Worm (Caenorhabditis elegans) whole organism, L3 larva: ENCODE measurements around the gene W03C9.5.
A peak's percentile ranks its signal among the peaks of the same experiment; 100 is the strongest.

ENCODE experiments used
- R02D3.7 ChIP-seq: fragments of 150-350 bp; optimal IDR thresholded peaks from 2 replicates; lab custom pipeline; 2014; ENCODE audit warnings: missing biosample characterization, missing genetic modification characterization
- aly-2 ChIP-seq: fragments of 150-350 bp; optimal IDR thresholded peaks from 2 replicates; lab custom pipeline; 2014; ENCODE audit warnings: missing biosample characterization, missing genetic modification characterization
- ama-1 ChIP-seq: fragments of 150-350 bp; optimal IDR thresholded peaks from 2 replicates; lab custom pipeline; 2018
- ceh-16 ChIP-seq: sonication (generic microtip); optimal IDR thresholded peaks from 2 replicates; lab custom pipeline; 2017; ENCODE audit warnings: missing biosample characterization, missing genetic modification characterization
- ceh-28 ChIP-seq: fragments of 150-350 bp; optimal IDR thresholded peaks from 2 replicates; lab custom pipeline; 2014; ENCODE audit warnings: missing biosample characterization, missing genetic modification reagents, missing genetic modification characterization
- ceh-82 ChIP-seq: fragments of 150-350 bp; optimal IDR thresholded peaks from 2 replicates; lab custom pipeline; 2014; ENCODE audit warnings: missing biosample characterization, missing genetic modification characterization
- ceh-9 ChIP-seq: sonication (generic microtip); optimal IDR thresholded peaks from 2 replicates; lab custom pipeline; 2018; ENCODE audit warnings: missing biosample characterization, missing genetic modification characterization
- daf-12 ChIP-seq: fragments of 150-350 bp; optimal IDR thresholded peaks from 2 replicates; lab custom pipeline; 2014; ENCODE audit warnings: missing biosample characterization, missing genetic modification reagents, missing genetic modification characterization
- egl-27 ChIP-seq: sonication (generic microtip); optimal IDR thresholded peaks from 4 replicates; lab custom pipeline; 2017; ENCODE audit warnings: missing biosample characterization, missing genetic modification reagents, missing genetic modification characterization
- elt-1 ChIP-seq: fragments of 150-350 bp; optimal IDR thresholded peaks from 2 replicates; lab custom pipeline; 2014; ENCODE audit warnings: missing biosample characterization, missing genetic modification characterization
- elt-3 ChIP-seq, 3 experiments: fragments of 150-350 bp in 1 of 3; sonication (generic microtip) in 2 of 3; optimal IDR thresholded peaks; 2 replicates in 2 of 3; 4 replicates in 1 of 3; lab custom pipeline; 2014 to 2017; ENCODE audit warnings: missing biosample characterization in 3 of 3, missing genetic modification characterization in 3 of 3
- eor-1 ChIP-seq, 2 experiments: fragments of 150-350 bp; optimal IDR thresholded peaks; 2 replicates each; lab custom pipeline; 2014 to 2018; ENCODE audit warnings: missing biosample characterization in 2 of 2, missing genetic modification characterization in 2 of 2
- fkh-10 ChIP-seq: sonication (generic microtip); optimal IDR thresholded peaks from 2 replicates; lab custom pipeline; 2017; ENCODE audit warnings: missing biosample characterization, missing genetic modification reagents, missing genetic modification characterization
- hmg-11 ChIP-seq: sonication (generic microtip); optimal IDR thresholded peaks from 2 replicates; lab custom pipeline; 2016; ENCODE audit warnings: missing genetic modification characterization, missing compliant biosample characterization
- jun-1 ChIP-seq: fragments of 150-350 bp; optimal IDR thresholded peaks from 2 replicates; lab custom pipeline; 2014; ENCODE audit warnings: missing biosample characterization, missing genetic modification reagents, missing genetic modification characterization
- lin-15B ChIP-seq: fragments of 150-350 bp; optimal IDR thresholded peaks from 2 replicates; lab custom pipeline; 2014; ENCODE audit warnings: missing biosample characterization, missing genetic modification characterization
- lin-39 ChIP-seq: fragments of 150-350 bp; optimal IDR thresholded peaks from 2 replicates; lab custom pipeline; 2018; ENCODE audit warnings: missing biosample characterization, missing genetic modification reagents, missing genetic modification characterization
- lsy-12 ChIP-seq: sonication (generic microtip); optimal IDR thresholded peaks from 2 replicates; lab custom pipeline; 2016; ENCODE audit warnings: mild to moderate bottlenecking, missing genetic modification characterization, missing compliant biosample characterization
- mml-1 ChIP-seq: fragments of 150-350 bp; sonication (generic microtip); optimal IDR thresholded peaks from 3 replicates; lab custom pipeline; 2014; ENCODE audit warnings: missing biosample characterization, missing genetic modification characterization
- nfya-1 ChIP-seq: sonication (generic microtip); optimal IDR thresholded peaks from 2 replicates; lab custom pipeline; 2017; ENCODE audit warnings: missing genetic modification characterization, mild to moderate bottlenecking, missing compliant biosample characterization, antibody characterized with exemption, moderate library complexity; ENCODE audit not compliant: insufficient read depth
- nhr-11 ChIP-seq: fragments of 150-350 bp; optimal IDR thresholded peaks from 2 replicates; lab custom pipeline; 2014; ENCODE audit warnings: missing biosample characterization, missing genetic modification characterization
- nhr-12 ChIP-seq: fragments of 150-350 bp; optimal IDR thresholded peaks from 2 replicates; lab custom pipeline; 2014; ENCODE audit warnings: missing biosample characterization, missing genetic modification characterization
- nhr-23 ChIP-seq: fragments of 150-350 bp; optimal IDR thresholded peaks from 2 replicates; lab custom pipeline; 2014; ENCODE audit warnings: missing biosample characterization, missing genetic modification reagents, missing genetic modification characterization
- nhr-237 ChIP-seq: fragments of 150-350 bp; optimal IDR thresholded peaks from 2 replicates; lab custom pipeline; 2014; ENCODE audit warnings: missing biosample characterization, missing genetic modification characterization
- nhr-25 ChIP-seq: sonication (generic microtip); optimal IDR thresholded peaks from 2 replicates; lab custom pipeline; 2017; ENCODE audit warnings: missing biosample characterization, missing genetic modification characterization
- nhr-43 ChIP-seq: sonication (generic microtip); optimal IDR thresholded peaks from 2 replicates; lab custom pipeline; 2016; ENCODE audit warnings: mild to moderate bottlenecking, missing genetic modification characterization, missing compliant biosample characterization; ENCODE audit not compliant: poor library complexity, severe bottlenecking
- nhr-67 ChIP-seq: fragments of 150-350 bp; optimal IDR thresholded peaks from 2 replicates; lab custom pipeline; 2014; ENCODE audit warnings: missing biosample characterization, missing genetic modification characterization
- nhr-76 ChIP-seq: fragments of 150-350 bp; sonication (generic microtip); optimal IDR thresholded peaks from 5 replicates; lab custom pipeline; 2014; ENCODE audit warnings: missing biosample characterization, missing genetic modification characterization
- nhr-77 ChIP-seq: fragments of 150-350 bp; optimal IDR thresholded peaks from 2 replicates; lab custom pipeline; 2014; ENCODE audit warnings: missing biosample characterization, missing genetic modification characterization
- pha-4 ChIP-seq: fragments of 150-350 bp; optimal IDR thresholded peaks from 2 replicates; lab custom pipeline; 2014; ENCODE audit warnings: missing biosample characterization, missing genetic modification reagents, missing genetic modification characterization
- skn-1 ChIP-seq: fragments of 150-350 bp; optimal IDR thresholded peaks from 2 replicates; lab custom pipeline; 2014; ENCODE audit warnings: missing biosample characterization, missing genetic modification characterization
- snpc-4 ChIP-seq: fragments of 150-350 bp; optimal IDR thresholded peaks from 2 replicates; lab custom pipeline; 2014; ENCODE audit warnings: missing biosample characterization, missing genetic modification characterization
- tbx-2 ChIP-seq: sonication (generic microtip); optimal IDR thresholded peaks from 2 replicates; lab custom pipeline; 2016; ENCODE audit warnings: mild to moderate bottlenecking, missing genetic modification characterization, missing compliant biosample characterization
- zag-1 ChIP-seq: fragments of 150-350 bp; optimal IDR thresholded peaks from 2 replicates; lab custom pipeline; 2014; ENCODE audit warnings: missing biosample characterization, missing genetic modification characterization
- ztf-11 ChIP-seq: fragments of 150-350 bp; optimal IDR thresholded peaks from 2 replicates; lab custom pipeline; 2014; ENCODE audit warnings: missing biosample characterization, missing genetic modification characterization
- ztf-4 ChIP-seq: fragments of 150-350 bp; optimal IDR thresholded peaks from 2 replicates; lab custom pipeline; 2014; ENCODE audit warnings: missing biosample characterization, missing genetic modification characterization

The W03C9.5 gene

DNA sequence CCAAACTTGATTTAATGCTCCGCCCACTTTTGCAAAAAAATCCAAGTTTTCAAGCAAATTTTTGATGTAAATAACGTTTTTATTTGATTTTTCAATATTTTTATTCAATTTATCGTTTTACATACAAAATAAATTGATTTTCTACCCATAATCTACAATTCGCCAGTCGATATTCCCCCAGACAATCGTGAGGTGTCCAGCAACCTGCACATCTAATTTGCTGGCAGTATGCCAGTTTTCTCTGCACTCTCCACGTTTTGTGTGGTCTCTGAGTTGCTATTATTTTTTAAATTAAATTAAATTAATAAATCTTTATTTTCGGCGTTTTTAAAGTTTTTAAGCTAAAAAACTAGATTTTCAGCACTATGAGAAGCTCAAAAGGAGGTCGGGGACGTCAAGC, 12.8 kb upstream of the W03C9.5 start (continued):
- TF ChIP-seq aly-2 (tag; lab: Kevin White, UChicago) (no peak), nhr-237 (tag; lab: Kevin White, UChicago) (no peak), lsy-12 (no peak), ceh-82 (peak; percentile 69), nhr-11 (tag; lab: Kevin White, UChicago) (peak; percentile 77), ama-1 (lab: Kevin White, UChicago) (peak; percentile 60), nhr-23 (tag; lab: Kevin White, UChicago) (peak; percentile 98), ztf-4 (tag; lab: Kevin White, UChicago) (peak; percentile 79)

DNA sequence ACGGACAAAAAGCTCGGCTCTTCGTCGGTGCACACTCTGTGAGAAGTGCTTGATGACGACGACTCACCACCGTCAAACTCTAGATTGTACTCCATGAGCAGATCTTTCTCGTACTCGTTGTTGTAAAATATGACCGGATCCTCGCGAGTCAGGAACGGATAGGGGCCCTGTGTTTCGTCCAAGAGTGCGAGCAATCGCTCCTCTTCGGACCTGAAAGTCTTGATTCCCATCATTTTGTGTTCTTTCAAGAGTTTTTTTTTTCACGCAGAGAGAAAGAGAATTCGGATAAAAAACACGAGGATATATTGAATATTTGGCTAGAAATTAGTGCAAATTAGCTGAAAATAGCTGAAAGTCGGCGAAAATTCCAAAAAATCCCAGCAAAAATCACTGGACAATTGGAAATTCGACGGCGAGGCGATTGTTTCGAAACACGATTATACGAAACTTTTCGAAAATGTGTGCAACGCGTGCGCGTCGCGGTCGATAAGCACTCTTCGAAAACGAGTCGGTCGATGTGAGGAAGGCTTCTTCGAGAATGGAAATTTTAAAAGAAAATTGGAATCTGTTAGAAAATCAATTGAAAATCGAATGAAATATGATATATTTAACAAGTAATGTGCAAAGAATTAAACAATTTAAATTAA, 12.2 kb upstream of the W03C9.5 start, which contains the start of the genes ash-2 and Y17G7B.20:
Gene ash-2, plus strand, starts transcription at position 390 of the 647 bp plus-strand sequence.
Gene Y17G7B.20, minus strand, starts transcription at position 396 of the 647 bp plus-strand sequence.
- TF ChIP-seq hmg-11 (peak; percentile 31), nhr-76 (tag; lab: Kevin White, UChicago) (no peak), lin-15B (tag; lab: Kevin White, UChicago) (peak; percentile 21), nhr-25 (tag; lab: Kevin White, UChicago) (peak; percentile 3), pha-4 (peak; percentile 18), R02D3.7 (tag; lab: Kevin White, UChicago) (no peak), snpc-4 (tag; lab: Kevin White, UChicago) (peak; percentile 4), skn-1 (tag; lab: Kevin White, UChicago) (no peak), ama-1 (lab: Kevin White, UChicago) (peak; percentile 38), elt-1 (tag; lab: Kevin White, UChicago) (no peak), tbx-2 (tag; lab: Kevin White, UChicago) (no peak), lin-39 (tag; lab: Kevin White, UChicago) (peak; percentile 33), jun-1 (tag; lab: Kevin White, UChicago) (no peak)

DNA sequence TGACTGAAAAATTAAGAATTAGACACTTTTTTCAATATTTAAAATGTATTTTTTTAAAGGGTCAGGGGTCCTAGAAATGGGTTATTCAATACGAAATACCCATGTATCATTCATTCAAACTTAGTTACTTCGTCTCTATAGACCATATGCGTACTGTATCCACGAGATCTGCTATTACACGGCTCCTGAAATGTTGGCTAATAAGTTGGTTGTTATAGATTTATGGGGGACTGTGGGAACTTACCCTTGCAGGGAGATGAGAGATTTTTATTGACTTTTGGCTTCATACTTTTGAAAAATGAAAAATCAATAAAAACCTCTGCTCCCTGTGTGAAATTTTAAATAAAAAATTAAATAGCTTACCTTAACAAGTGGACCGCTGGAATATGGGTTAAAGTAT, 11.6 kb upstream of the W03C9.5 start:
- no peak for TF ChIP-seq daf-12 (tag; lab: Kevin White, UChicago)
- TF ChIP-seq ceh-16 (tag; lab: Kevin White, UChicago) = no peak
- TF ChIP-seq ama-1 (lab: Kevin White, UChicago) = no peak
- TF ChIP-seq mml-1 = no peak
- no peak for TF ChIP-seq nhr-67
- TF ChIP-seq ceh-28 = no peak
- no peak for TF ChIP-seq nhr-11 (tag; lab: Kevin White, UChicago)

ce11 chrII:11978478-11978877, 11.1 kb upstream of the W03C9.5 start:
- TF ChIP-seq nfya-1 (tag; lab: Kevin White, UChicago) (no peak), ceh-9 (no peak), egl-27 (tag; lab: Kevin White, UChicago) (no peak), nhr-77 (no peak), fkh-10 (GFP tag; lab: Kevin White, UChicago) (no peak)

DNA sequence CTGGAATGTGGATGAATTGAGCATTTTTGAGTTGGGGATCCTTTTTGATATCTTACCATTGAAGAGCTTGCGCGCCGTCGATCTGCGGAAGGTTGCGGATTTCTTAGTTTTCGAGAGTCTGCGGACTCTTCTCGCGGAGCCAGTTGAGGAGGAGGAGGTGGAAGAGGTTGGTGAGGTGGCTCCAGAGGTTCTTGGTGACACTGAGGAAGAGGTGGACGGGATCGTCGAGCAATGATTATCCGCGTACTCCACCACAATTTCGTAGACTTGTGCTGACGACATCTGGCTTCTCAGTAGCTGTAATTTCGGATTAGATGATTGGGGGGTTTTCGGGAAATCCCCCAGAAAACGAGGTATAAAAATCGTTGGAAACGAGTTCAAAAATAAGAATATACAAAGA, 10.0 kb upstream of the W03C9.5 start, which contains the start of gene Y17G7B.21:
Gene Y17G7B.21, minus strand, starts transcription at position 299 of the 400 bp plus-strand sequence.
- TF ChIP-seq zag-1 (tag; lab: Kevin White, UChicago) (no peak), ceh-9 (no peak), snpc-4 (tag; lab: Kevin White, UChicago) (no peak), ama-1 (lab: Kevin White, UChicago) (peak; percentile 72), lin-15B (tag; lab: Kevin White, UChicago) (no peak), nhr-43 (tag; lab: Kevin White, UChicago) (no peak), ceh-28 (no peak), eor-1 (tag; optimal IDR thresholded peaks at IDR 0.05; lab: Kevin White, UChicago) (no peak), lsy-12 (peak; percentile 7), hmg-11 (no peak), nhr-23 (tag; lab: Kevin White, UChicago) (no peak), fkh-10 (GFP tag; lab: Kevin White, UChicago) (no peak), nhr-25 (tag; lab: Kevin White, UChicago) (no peak), elt-3 (tag; optimal IDR thresholded peaks at IDR 0.05; lab: Kevin White, UChicago) (peak in 1 of 3 experiments; percentile 4), nhr-12 (tag; lab: Kevin White, UChicago) (no peak), ztf-4 (tag; lab: Kevin White, UChicago) (no peak), ztf-11 (tag; lab: Kevin White, UChicago) (no peak)
